ENCODE assay signal across 5 worm cellular contexts in genomic region chrV:6614152-6614734, ce11.
TF ChIP-seq lines count a peak whose summit lies in the region.

Gene cpr-4 (plus strand): TSS chrV:6614674.

TF ChIP-seq in whole organism, L1 larva, 84 proteins besides CTCF, POLR2A, EP300 and RAD21 (continued from another document and continues in another):
- TF ChIP-seq ceh-82 (tag; optimal IDR thresholded peaks at IDR 0.05; lab: Kevin White, UChicago) (no peak), blmp-1 (tag; optimal IDR thresholded peaks at IDR 0.05; lab: Kevin White, UChicago) (no peak), ceh-88 (GFP tag; IDR thresholded peaks at IDR 0.05; lab: Robert Waterston, UW) (no peak), lin-13 (GFP tag; optimal IDR thresholded peaks at IDR 0.05; lab: Kevin White, UChicago) (no peak), nhr-85 (tag; lab: Kevin White, UChicago) (no peak), mdl-1 (tag; optimal IDR thresholded peaks at IDR 0.05; lab: Kevin White, UChicago) (peak in 1 of 2 experiments; percentile 66), lin-15B (tag; optimal IDR thresholded peaks at IDR 0.05; lab: Kevin White, UChicago) (no peak), unc-62 (GFP tag; optimal IDR thresholded peaks at IDR 0.05; lab: Kevin White, UChicago) (no peak), C16A3.4 (tag; optimal IDR thresholded peaks at IDR 0.05; lab: Kevin White, UChicago) (no peak), zip-4 (GFP tag; optimal IDR thresholded peaks at IDR 0.05; lab: Kevin White, UChicago) (no peak), unc-98 (GFP tag; IDR thresholded peaks at IDR 0.05; lab: Robert Waterston, UW) (no peak), grh-1 (GFP tag; IDR thresholded peaks at IDR 0.05; lab: Robert Waterston, UW) (no peak), fos-1 (tag; optimal IDR thresholded peaks at IDR 0.05; lab: Kevin White, UChicago) (no peak), lin-35 (GFP tag; optimal IDR thresholded peaks at IDR 0.05; lab: Kevin White, UChicago) (peak in 1 of 2 experiments; percentile 44), fkh-4 (tag; optimal IDR thresholded peaks at IDR 0.05; lab: Kevin White, UChicago; ENCODE audit: borderline replicate concordance) (no peak), ztf-11 (tag; optimal IDR thresholded peaks at IDR 0.05; lab: Kevin White, UChicago) (no peak), snu-23 (GFP tag; optimal IDR thresholded peaks at IDR 0.05; lab: Kevin White, UChicago) (no peak), rnt-1 (tag; optimal IDR thresholded peaks at IDR 0.05; lab: Kevin White, UChicago) (no peak), jun-1 (tag; optimal IDR thresholded peaks at IDR 0.05; lab: Kevin White, UChicago) (peak; percentile 46), nhr-20 (tag; optimal IDR thresholded peaks at IDR 0.05; lab: Kevin White, UChicago) (peak; percentile 39), ces-1 (GFP tag; optimal IDR thresholded peaks at IDR 0.05; lab: Kevin White, UChicago) (no peak), skn-1 (tag; optimal IDR thresholded peaks at IDR 0.05; lab: Kevin White, UChicago) (peak; percentile 10), C04F5.9 (tag; optimal IDR thresholded peaks at IDR 0.05; lab: Kevin White, UChicago) (no peak), ztf-4 (tag; optimal IDR thresholded peaks at IDR 0.05; lab: Kevin White, UChicago) (no peak), efl-1 (optimal IDR thresholded peaks at IDR 0.05; lab: Kevin White, UChicago) (no peak), efl-1 (GFP tag; optimal IDR thresholded peaks at IDR 0.05 in 1 of 2; lab: Kevin White, UChicago) (peak in 1 of 2 experiments; percentile 82), swsn-7 (tag; optimal IDR thresholded peaks at IDR 0.05; lab: Kevin White, UChicago) (no peak), vab-15 (tag; optimal IDR thresholded peaks at IDR 0.05; lab: Kevin White, UChicago) (no peak)

TF ChIP-seq in whole organism, L2 larva, 48 proteins besides CTCF, POLR2A, EP300 and RAD21 (continued from another document):
- TF ChIP-seq nhr-25 (tag; optimal IDR thresholded peaks at IDR 0.05; lab: Kevin White, UChicago) (no peak), sma-3 (GFP tag; optimal IDR thresholded peaks at IDR 0.05; lab: Kevin White, UChicago) (peak; percentile 47), nhr-6 (tag; optimal IDR thresholded peaks at IDR 0.05; lab: Kevin White, UChicago) (no peak), gmeb-1 (tag; optimal IDR thresholded peaks at IDR 0.05; lab: Kevin White, UChicago) (peak; percentile 50), blmp-1 (tag; optimal IDR thresholded peaks at IDR 0.05; lab: Kevin White, UChicago; ENCODE audit: insufficient read depth) (no peak), unc-62 (GFP tag; optimal IDR thresholded peaks at IDR 0.05; lab: Kevin White, UChicago) (no peak), peb-1 (tag; optimal IDR thresholded peaks at IDR 0.05; lab: Kevin White, UChicago) (no peak), fos-1 (tag; optimal IDR thresholded peaks at IDR 0.05; lab: Kevin White, UChicago) (peak; percentile 89), F13H6.1 (tag; optimal IDR thresholded peaks at IDR 0.05; lab: Kevin White, UChicago) (peak; percentile 50), sem-4 (tag; optimal IDR thresholded peaks at IDR 0.05; lab: Kevin White, UChicago) (no peak), nhr-11 (tag; optimal IDR thresholded peaks at IDR 0.05; lab: Kevin White, UChicago) (no peak), R02D3.7 (tag; optimal IDR thresholded peaks at IDR 0.05; lab: Kevin White, UChicago) (no peak), unc-39 (tag; optimal IDR thresholded peaks at IDR 0.05; lab: Kevin White, UChicago) (no peak), ztf-11 (tag; optimal IDR thresholded peaks at IDR 0.05; lab: Kevin White, UChicago) (no peak), dmd-4 (tag; optimal IDR thresholded peaks at IDR 0.05; lab: Kevin White, UChicago) (no peak), elt-1 (tag; optimal IDR thresholded peaks at IDR 0.05; lab: Kevin White, UChicago) (no peak), ztf-1 (GFP tag; conservative IDR thresholded peaks at IDR 0.05; lab: Robert Waterston, UW) (no peak), snpc-4 (tag; optimal IDR thresholded peaks at IDR 0.05; lab: Kevin White, UChicago) (no peak), nhr-129 (tag; optimal IDR thresholded peaks at IDR 0.05; lab: Kevin White, UChicago) (peak; percentile 19), ceh-82 (tag; optimal IDR thresholded peaks at IDR 0.05; lab: Kevin White, UChicago) (no peak), lin-11 (tag; optimal IDR thresholded peaks at IDR 0.05; lab: Kevin White, UChicago) (no peak), crh-2 (tag; optimal IDR thresholded peaks at IDR 0.05; lab: Kevin White, UChicago) (peak; percentile 76), nhr-237 (tag; optimal IDR thresholded peaks at IDR 0.05; lab: Kevin White, UChicago) (no peak), mbf-1 (tag; optimal IDR thresholded peaks at IDR 0.05; lab: Kevin White, UChicago) (no peak), unc-55 (GFP tag; optimal IDR thresholded peaks at IDR 0.05; lab: Kevin White, UChicago) (no peak), Y55F3AM.14 (GFP tag; optimal IDR thresholded peaks at IDR 0.05; lab: Kevin White, UChicago) (no peak), elt-3 (tag; optimal IDR thresholded peaks at IDR 0.05; lab: Kevin White, UChicago) (no peak)
TF ChIP-seq in whole organism, L2 larva: peak in this region for 10.

TF ChIP-seq in whole organism, L3 larva, 47 proteins besides CTCF, POLR2A, EP300 and RAD21 (continued from another document):
- TF ChIP-seq ceh-9 (tag; optimal IDR thresholded peaks at IDR 0.05; lab: Kevin White, UChicago) (no peak), egl-27 (tag; optimal IDR thresholded peaks at IDR 0.05; lab: Kevin White, UChicago) (peak; percentile 51), nhr-23 (tag; optimal IDR thresholded peaks at IDR 0.05; lab: Kevin White, UChicago) (no peak), fos-1 (tag; optimal IDR thresholded peaks at IDR 0.05; lab: Kevin White, UChicago) (no peak), unc-39 (tag; optimal IDR thresholded peaks at IDR 0.05; lab: Kevin White, UChicago) (no peak), nfya-1 (tag; optimal IDR thresholded peaks at IDR 0.05; lab: Kevin White, UChicago; ENCODE audit: insufficient read depth) (no peak), nhr-12 (tag; optimal IDR thresholded peaks at IDR 0.05; lab: Kevin White, UChicago) (no peak)
TF ChIP-seq in whole organism, L3 larva: peak in this region for 6.

TF ChIP-seq in whole organism, L4 larva, 104 proteins besides CTCF, POLR2A, EP300 and RAD21 (continued from another document and continues in another):
- TF ChIP-seq dmd-6 (GFP tag; IDR thresholded peaks at IDR 0.05; lab: Robert Waterston, UW), result peak; percentile 96
- TF ChIP-seq tag-97 (GFP tag; IDR thresholded peaks at IDR 0.05; lab: Robert Waterston, UW), result no peak
- no peak for TF ChIP-seq spr-1 (tag; optimal IDR thresholded peaks at IDR 0.05; lab: Kevin White, UChicago)
- TF ChIP-seq spr-3 (GFP tag; optimal IDR thresholded peaks at IDR 0.05; lab: Kevin White, UChicago), result no peak
- TF ChIP-seq pha-4 (GFP tag; IDR thresholded peaks at IDR 0.05; lab: Robert Waterston, UW), result 0 out of 2 replicates have a peak, but pooled peaks have one; percentile 39
- no peak for TF ChIP-seq pha-4 (tag; optimal IDR thresholded peaks at IDR 0.05; lab: Kevin White, UChicago)
- TF ChIP-seq zip-11 (GFP tag; IDR thresholded peaks at IDR 0.05; lab: Robert Waterston, UW), result no peak
- TF ChIP-seq ceh-44 (GFP tag; IDR thresholded peaks at IDR 0.05; lab: Robert Waterston, UW), result no peak
- peak; percentile 88 for TF ChIP-seq nhr-77 (tag; optimal IDR thresholded peaks at IDR 0.05; lab: Kevin White, UChicago)
- peak; percentile 28; the same call in 1 of the 2 replicates for TF ChIP-seq php-3 (GFP tag; IDR thresholded peaks at IDR 0.05; lab: Robert Waterston, UW)
- TF ChIP-seq nhr-48 (tag; optimal IDR thresholded peaks at IDR 0.05; lab: Kevin White, UChicago), result peak; percentile 86
- TF ChIP-seq lir-3 (tag; optimal IDR thresholded peaks at IDR 0.05; lab: Kevin White, UChicago), result no peak
- no peak for TF ChIP-seq unc-130 (GFP tag; optimal IDR thresholded peaks at IDR 0.05; lab: Kevin White, UChicago)
- TF ChIP-seq ceh-82 (tag; optimal IDR thresholded peaks at IDR 0.05; lab: Kevin White, UChicago), result no peak
- TF ChIP-seq unc-62 (GFP tag; optimal IDR thresholded peaks at IDR 0.05 in 1 of 2; lab: Kevin White, UChicago), result peak in 1 of 2 experiments; percentile 96
- no peak for TF ChIP-seq unc-62 (tag; optimal IDR thresholded peaks at IDR 0.05; lab: Kevin White, UChicago)
- no peak for TF ChIP-seq dmd-8 (GFP tag; IDR thresholded peaks at IDR 0.05; lab: Robert Waterston, UW)
- TF ChIP-seq zfp-2 (tag; optimal IDR thresholded peaks at IDR 0.05; lab: Kevin White, UChicago), result no peak
- 0 out of 2 replicates have a peak, but pooled peaks have one; percentile 35 for TF ChIP-seq tra-1 (GFP tag; IDR thresholded peaks at IDR 0.05; lab: Robert Waterston, UW)
- no peak for TF ChIP-seq ceh-32 (tag; optimal IDR thresholded peaks at IDR 0.05; lab: Kevin White, UChicago; ENCODE audit: poor library complexity)
- TF ChIP-seq nhr-42 (GFP tag; IDR thresholded peaks at IDR 0.05; lab: Robert Waterston, UW), result no peak
- TF ChIP-seq zfp-3 (GFP tag; conservative IDR thresholded peaks at IDR 0.05; lab: Robert Waterston, UW), result no peak
- TF ChIP-seq zip-2 (tag; optimal IDR thresholded peaks at IDR 0.05; lab: Kevin White, UChicago), result no peak
- TF ChIP-seq nhr-28 (tag; optimal IDR thresholded peaks at IDR 0.05; lab: Kevin White, UChicago), result peak; percentile 95
- TF ChIP-seq cey-2 (tag; optimal IDR thresholded peaks at IDR 0.05; lab: Kevin White, UChicago; ENCODE audit: borderline replicate concordance, insufficient read depth), result no peak
- TF ChIP-seq nhr-102 (tag; optimal IDR thresholded peaks at IDR 0.05; lab: Kevin White, UChicago), result peak; percentile 74
- peak; percentile 48 for TF ChIP-seq T20F7.1 (GFP tag; optimal IDR thresholded peaks at IDR 0.05; lab: Kevin White, UChicago)
- TF ChIP-seq saeg-2 (GFP tag; IDR thresholded peaks at IDR 0.05; lab: Robert Waterston, UW), result peak; percentile 64; the same call in 1 of the 2 replicates
- TF ChIP-seq nhr-10 (tag; optimal IDR thresholded peaks at IDR 0.05; lab: Kevin White, UChicago), result no peak
- no peak for TF ChIP-seq ZK337.2 (GFP tag; IDR thresholded peaks at IDR 0.05; lab: Robert Waterston, UW)
- TF ChIP-seq set-16 (GFP tag; IDR thresholded peaks at IDR 0.05; lab: Robert Waterston, UW), result no peak
- no peak for TF ChIP-seq F26F4.8 (GFP tag; conservative IDR thresholded peaks at IDR 0.05; lab: Robert Waterston, UW)
- peak; percentile 88 for TF ChIP-seq hlh-11 (tag; optimal IDR thresholded peaks at IDR 0.05; lab: Kevin White, UChicago)
- TF ChIP-seq dmd-9 (GFP tag; IDR thresholded peaks at IDR 0.05; lab: Robert Waterston, UW), result 0 out of 2 replicates have a peak, but pooled peaks have one; percentile 11
- no peak for TF ChIP-seq aha-1 (tag; lab: Kevin White, UChicago)
- no peak for TF ChIP-seq ztf-7 (tag; optimal IDR thresholded peaks at IDR 0.05; lab: Kevin White, UChicago)
- peak; percentile 38 for TF ChIP-seq mes-2 (tag; optimal IDR thresholded peaks at IDR 0.05; lab: Kevin White, UChicago; ENCODE audit: poor library complexity, severe bottlenecking)
- TF ChIP-seq skn-1 (tag; optimal IDR thresholded peaks at IDR 0.05; lab: Kevin White, UChicago), result no peak
- TF ChIP-seq zag-1 (tag; optimal IDR thresholded peaks at IDR 0.05; lab: Kevin White, UChicago), result no peak

TF ChIP-seq in whole organism, young adult, 124 proteins besides CTCF, POLR2A, EP300 and RAD21 (continued from another document):
- TF ChIP-seq pha-4 (tag; optimal IDR thresholded peaks at IDR 0.05; lab: Kevin White, UChicago) (no peak), snpc-4 (GFP tag; optimal IDR thresholded peaks at IDR 0.05; lab: Kevin White, UChicago) (no peak), snpc-4 (tag; optimal IDR thresholded peaks at IDR 0.05; lab: Kevin White, UChicago) (no peak), cebp-1 (GFP tag; IDR thresholded peaks at IDR 0.05; lab: Robert Waterston, UW) (no peak), cebp-1 (tag; optimal IDR thresholded peaks at IDR 0.05; lab: Kevin White, UChicago) (peak; percentile 57), cebp-2 (GFP tag; IDR thresholded peaks at IDR 0.05; lab: Robert Waterston, UW) (no peak), hlh-26 (GFP tag; conservative IDR thresholded peaks at IDR 0.05; lab: Robert Waterston, UW) (no peak), chd-7 (tag; optimal IDR thresholded peaks at IDR 0.05; lab: Kevin White, UChicago) (no peak), aptf-3 (GFP tag; IDR thresholded peaks at IDR 0.05; lab: Robert Waterston, UW) (no peak), ceh-58 (GFP tag; IDR thresholded peaks at IDR 0.05; lab: Robert Waterston, UW) (no peak), akir-1 (GFP tag; optimal IDR thresholded peaks at IDR 0.05; lab: Kevin White, UChicago) (no peak), let-607 (tag; optimal IDR thresholded peaks at IDR 0.05; lab: Kevin White, UChicago) (peak in 1 of 2 experiments; percentile 57), efl-1 (GFP tag; optimal IDR thresholded peaks at IDR 0.05; lab: Kevin White, UChicago) (no peak), madf-10 (tag; optimal IDR thresholded peaks at IDR 0.05; lab: Kevin White, UChicago) (peak; percentile 40), Y53G8AR.9 (GFP tag; conservative IDR thresholded peaks at IDR 0.05; lab: Robert Waterston, UW) (no peak), snpc-1.3 (tag; optimal IDR thresholded peaks at IDR 0.05; lab: Kevin White, UChicago; ENCODE audit: insufficient read depth) (no peak), lag-1 (GFP tag; IDR thresholded peaks at IDR 0.05; lab: Robert Waterston, UW) (no peak), nhr-120 (GFP tag; IDR thresholded peaks at IDR 0.05; lab: Robert Waterston, UW) (no peak), mel-28 (tag; optimal IDR thresholded peaks at IDR 0.05; lab: Kevin White, UChicago; ENCODE audit: borderline replicate concordance) (no peak), sdz-38 (tag; optimal IDR thresholded peaks at IDR 0.05; lab: Kevin White, UChicago) (no peak), F33H1.4 (GFP tag; IDR thresholded peaks at IDR 0.05; lab: Robert Waterston, UW) (no peak), nfyb-1 (GFP tag; IDR thresholded peaks at IDR 0.05; lab: Robert Waterston, UW) (0 out of 2 replicates have a peak, but pooled peaks have one; percentile 30)
